Fruit fly (Drosophila melanogaster): ENCODE measurements around the gene ksh.

DNA sequence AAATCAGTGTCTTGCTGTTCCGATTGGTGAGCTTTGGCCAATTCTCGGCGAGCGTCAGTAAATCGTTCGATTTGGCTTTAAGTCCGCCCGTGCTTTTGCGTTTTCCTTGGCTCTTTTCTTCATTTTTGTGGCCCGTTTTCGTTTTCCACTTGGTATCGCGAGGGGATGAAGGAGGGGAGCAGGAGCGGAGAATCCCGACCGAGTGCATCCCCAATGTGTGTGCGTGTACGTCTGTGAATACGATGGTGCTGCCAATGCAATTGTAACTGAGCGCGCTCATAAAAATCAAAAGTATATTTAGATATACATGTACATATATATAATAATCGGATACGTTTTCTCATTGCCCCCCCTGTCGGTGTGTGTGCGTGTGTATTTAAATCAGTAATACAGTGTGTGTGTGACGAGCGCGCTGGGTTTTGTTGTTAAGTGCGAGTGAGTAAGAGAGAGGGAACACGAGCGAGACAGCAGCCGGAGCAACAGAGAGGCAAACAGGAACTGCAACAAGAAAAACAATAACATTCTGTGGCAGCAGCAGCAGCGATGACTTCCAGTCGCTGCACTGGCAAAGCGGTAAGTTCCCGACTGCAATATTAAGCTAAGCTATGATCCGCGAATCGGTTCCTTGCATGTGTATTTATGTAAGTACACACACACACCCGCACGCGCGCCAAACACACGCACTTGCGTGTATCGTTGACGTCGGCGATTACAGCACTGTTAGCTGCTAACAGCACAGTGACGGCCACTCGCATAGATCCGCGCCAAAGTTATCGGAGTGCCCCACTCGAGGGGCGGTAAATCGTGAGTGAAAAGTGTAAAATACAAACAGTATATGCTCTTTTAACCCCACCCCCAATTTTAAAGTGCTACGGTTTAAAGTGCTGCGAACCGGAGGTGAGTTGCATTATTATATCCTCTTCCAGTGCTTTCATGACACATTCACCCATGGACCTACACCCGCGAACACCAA is 1.1 kb upstream of the ksh start:
- TF ChIP-seq CTCF (optimal IDR thresholded peaks at IDR 0.05) (no peak), CG8478 (optimal IDR thresholded peaks at IDR 0.05) (no peak)

Data from S2 (cell line).